Worm (Caenorhabditis elegans) whole organism, mixed stage, embryonic: Measurements from ENCODE around the gene C37C3.11.

Experiments used
- M03D4.4 ChIP-seq: sonication (generic microtip); optimal IDR thresholded peaks from 2 replicates; lab custom pipeline; 2017; ENCODE audit warnings: mild to moderate bottlenecking, missing genetic modification characterization, missing compliant biosample characterization
- bed-3 ChIP-seq: fragments of 200-800 bp; sonication (Bioruptor generic); optimal IDR thresholded peaks from 3 replicates; lab custom pipeline; 2018; ENCODE audit warnings: mild to moderate bottlenecking, missing genetic modification characterization, moderate library complexity, missing compliant biosample characterization
- blmp-1 ChIP-seq: fragments of 150-350 bp; optimal IDR thresholded peaks from 2 replicates; lab custom pipeline; 2014; ENCODE audit warnings: missing biosample characterization, missing genetic modification characterization
- ceh-39 ChIP-seq: fragments of 150-350 bp; optimal IDR thresholded peaks from 2 replicates; lab custom pipeline; 2014; ENCODE audit warnings: missing biosample characterization, missing genetic modification characterization
- ceh-43 ChIP-seq: fragments of 200-800 bp; sonication (Bioruptor generic); optimal IDR thresholded peaks from 2 replicates; lab custom pipeline; 2018; ENCODE audit warnings: mild to moderate bottlenecking, missing genetic modification characterization, moderate library complexity, missing compliant biosample characterization
- ces-1 ChIP-seq: fragments of 150-350 bp; optimal IDR thresholded peaks from 2 replicates; lab custom pipeline; 2014; ENCODE audit warnings: missing biosample characterization, missing genetic modification reagents, missing genetic modification characterization
- cnd-1 ChIP-seq: fragments of 200-800 bp; sonication (Bioruptor generic); optimal IDR thresholded peaks from 2 replicates; lab custom pipeline; 2018; ENCODE audit warnings: mild to moderate bottlenecking, missing genetic modification characterization, missing compliant biosample characterization
- drap-1 ChIP-seq: fragments of 200-800 bp; sonication (Bioruptor generic); optimal IDR thresholded peaks from 3 replicates; lab custom pipeline; 2018; ENCODE audit warnings: mild to moderate bottlenecking, missing genetic modification characterization, missing compliant biosample characterization
- elt-1 ChIP-seq: sonication (generic microtip); optimal IDR thresholded peaks from 2 replicates; lab custom pipeline; 2017; ENCODE audit warnings: missing genetic modification characterization, mild to moderate bottlenecking, missing compliant biosample characterization, antibody characterized with exemption, moderate library complexity, borderline replicate concordance; ENCODE audit not compliant: insufficient read depth
- elt-3 ChIP-seq: fragments of 150-350 bp; optimal IDR thresholded peaks from 2 replicates; lab custom pipeline; 2014; ENCODE audit warnings: missing biosample characterization, missing genetic modification characterization
- flh-1 ChIP-seq: fragments of 200-800 bp; sonication (Bioruptor generic); optimal IDR thresholded peaks from 2 replicates; lab custom pipeline; 2018; ENCODE audit warnings: mild to moderate bottlenecking, missing genetic modification characterization, moderate library complexity, missing compliant biosample characterization
- ham-2 ChIP-seq: fragments of 200-800 bp; sonication (Bioruptor generic); optimal IDR thresholded peaks from 2 replicates; lab custom pipeline; 2018; ENCODE audit warnings: mild to moderate bottlenecking, missing genetic modification characterization, missing compliant biosample characterization
- hlh-1 ChIP-seq: fragments of 150-350 bp; optimal IDR thresholded peaks from 2 replicates; lab custom pipeline; 2014; ENCODE audit warnings: missing biosample characterization, missing genetic modification reagents, missing genetic modification characterization
- lin-13 ChIP-seq: fragments of 150-350 bp; optimal IDR thresholded peaks from 2 replicates; lab custom pipeline; 2014; ENCODE audit warnings: missing biosample characterization, missing genetic modification characterization
- lin-32 ChIP-seq: fragments of 200-800 bp; sonication (Bioruptor generic); optimal IDR thresholded peaks from 2 replicates; lab custom pipeline; 2018; ENCODE audit warnings: mild to moderate bottlenecking, missing genetic modification characterization, missing compliant biosample characterization
- lsy-2 ChIP-seq: fragments of 150-350 bp; optimal IDR thresholded peaks from 2 replicates; lab custom pipeline; 2014; ENCODE audit warnings: missing biosample characterization, missing genetic modification characterization
- mep-1 ChIP-seq: fragments of 150-350 bp; optimal IDR thresholded peaks from 2 replicates; lab custom pipeline; 2017; ENCODE audit warnings: missing biosample characterization, missing genetic modification reagents, missing genetic modification characterization, inconsistent platforms
- mls-2 ChIP-seq: sonication (generic microtip); optimal IDR thresholded peaks from 2 replicates; lab custom pipeline; 2016; ENCODE audit warnings: mild to moderate bottlenecking, missing genetic modification characterization, moderate library complexity, missing compliant biosample characterization
- nhr-2 ChIP-seq: fragments of 150-350 bp; optimal IDR thresholded peaks from 2 replicates; lab custom pipeline; 2014; ENCODE audit warnings: missing biosample characterization, missing genetic modification characterization
- nhr-237 ChIP-seq: fragments of 150-350 bp; optimal IDR thresholded peaks from 2 replicates; lab custom pipeline; 2014; ENCODE audit warnings: missing biosample characterization, missing genetic modification characterization
- nhr-28 ChIP-seq: fragments of 150-350 bp; optimal IDR thresholded peaks from 2 replicates; lab custom pipeline; 2014; ENCODE audit warnings: missing biosample characterization, missing genetic modification characterization
- nhr-76 ChIP-seq: sonication (generic microtip); optimal IDR thresholded peaks from 2 replicates; lab custom pipeline; 2017; ENCODE audit warnings: missing biosample characterization, missing genetic modification characterization
- pha-4 ChIP-seq: fragments of 150-350 bp; optimal IDR thresholded peaks from 2 replicates; lab custom pipeline; 2018; ENCODE audit warnings: missing biosample characterization, missing genetic modification reagents, missing genetic modification characterization
- snpc-4 ChIP-seq: fragments of 150-350 bp; optimal IDR thresholded peaks from 2 replicates; lab custom pipeline; 2014; ENCODE audit warnings: missing biosample characterization, missing genetic modification characterization
- sptf-1 ChIP-seq: sonication (generic microtip); optimal IDR thresholded peaks from 2 replicates; lab custom pipeline; 2017; ENCODE audit warnings: mild to moderate bottlenecking, missing genetic modification characterization, moderate library complexity, missing compliant biosample characterization
- tbx-8 ChIP-seq: fragments of 200-800 bp; sonication (Bioruptor generic); optimal IDR thresholded peaks from 2 replicates; lab custom pipeline; 2018; ENCODE audit warnings: mild to moderate bottlenecking, missing genetic modification characterization, moderate library complexity, missing compliant biosample characterization
- unc-120 ChIP-seq: sonication (generic microtip); optimal IDR thresholded peaks from 2 replicates; lab custom pipeline; 2017; ENCODE audit warnings: missing genetic modification characterization, missing compliant biosample characterization; ENCODE audit not compliant: poor library complexity, severe bottlenecking
- unc-39 ChIP-seq: fragments of 150-350 bp; optimal IDR thresholded peaks from 2 replicates; lab custom pipeline; 2014; ENCODE audit warnings: missing biosample characterization, missing genetic modification characterization
- unc-62 ChIP-seq: fragments of 150-350 bp; optimal IDR thresholded peaks from 2 replicates; lab custom pipeline; 2014; ENCODE audit warnings: missing biosample characterization, missing genetic modification reagents, missing genetic modification characterization
- zip-8 ChIP-seq: fragments of 150-350 bp; optimal IDR thresholded peaks from 2 replicates; lab custom pipeline; 2014; ENCODE audit warnings: missing biosample characterization, missing genetic modification characterization
- ztf-11 ChIP-seq: fragments of 150-350 bp; optimal IDR thresholded peaks from 2 replicates; lab custom pipeline; 2014; ENCODE audit warnings: missing biosample characterization, missing genetic modification characterization

Gene C37C3.11

DNA sequence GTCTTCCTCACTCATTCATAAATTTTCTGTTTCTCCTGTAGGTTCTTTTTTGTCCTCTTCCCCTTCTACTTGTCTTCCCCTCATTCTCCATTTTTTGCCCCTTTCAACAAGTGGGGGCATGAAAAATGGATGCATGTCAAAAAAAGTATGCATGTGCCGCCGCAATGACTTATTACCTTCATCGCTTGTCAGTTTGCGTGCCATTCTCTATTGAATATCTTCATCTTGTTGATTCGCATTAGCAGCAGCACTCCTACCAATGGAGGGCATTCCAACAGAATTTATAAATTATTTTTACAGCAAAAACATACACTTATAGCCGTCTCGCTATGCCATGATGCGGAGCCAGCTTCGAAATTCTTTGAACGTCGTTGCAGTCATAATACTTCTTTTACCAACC, 26.7 kb upstream of the C37C3.11 start, which contains the start of gene F40A3.1:
F40A3.1 (plus strand) TSS at position 301 of the 400 bp plus-strand sequence.
- TF ChIP-seq snpc-4 (tag; lab: Kevin White, UChicago), result no peak
- TF ChIP-seq tbx-8 (GFP tag; lab: Kevin White, UChicago), result no peak
- TF ChIP-seq lsy-2 (tag; lab: Kevin White, UChicago), result no peak
- no peak for TF ChIP-seq zip-8 (tag; lab: Kevin White, UChicago)
- TF ChIP-seq nhr-237 (tag; lab: Kevin White, UChicago), result no peak

DNA sequence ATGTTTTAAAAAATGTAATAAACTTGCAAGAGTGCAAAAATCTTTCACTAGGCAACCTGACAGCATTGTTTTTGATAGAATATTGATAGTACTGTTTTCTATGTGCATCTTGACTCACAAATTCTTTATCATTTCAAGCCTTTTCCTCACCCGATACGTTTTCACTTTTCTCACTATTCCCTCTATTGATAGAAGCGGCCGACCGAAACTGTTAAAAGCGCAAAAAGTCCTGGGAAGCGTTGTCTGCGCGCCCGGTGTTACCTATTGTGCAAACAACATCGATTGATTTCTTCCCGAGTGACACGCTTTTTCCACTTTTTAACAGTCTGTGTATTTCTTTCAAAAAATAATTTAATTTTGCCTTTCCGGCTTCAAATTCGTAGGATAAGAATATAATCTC, 23.5 kb upstream of the C37C3.11 start:
- TF ChIP-seq flh-1 (GFP tag; lab: Kevin White, UChicago) (no peak), sptf-1 (tag; lab: Kevin White, UChicago) (no peak), nhr-2 (no peak), ceh-39 (tag; lab: Kevin White, UChicago) (no peak), unc-120 (tag; lab: Kevin White, UChicago) (no peak)

DNA sequence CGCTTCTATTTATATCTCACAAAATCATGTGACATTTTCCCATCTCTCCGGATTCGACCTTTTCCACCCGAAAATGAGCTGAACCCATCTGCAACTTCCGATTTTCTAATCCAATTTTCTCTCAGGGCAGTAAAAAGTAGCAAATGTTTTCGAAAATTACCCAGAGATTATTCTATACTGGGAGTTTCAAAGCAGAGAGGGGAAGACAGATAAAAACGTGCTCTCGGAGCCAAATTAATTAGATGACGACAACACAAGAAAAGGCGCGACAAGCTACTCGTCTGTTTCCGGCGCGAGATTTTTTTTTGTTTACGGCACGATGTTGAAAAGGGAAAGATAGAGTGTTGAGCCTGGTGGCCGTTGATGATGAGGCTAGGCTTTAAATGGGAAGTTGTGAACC, 19.9 kb upstream of the C37C3.11 start:
- TF ChIP-seq ces-1 (GFP tag; lab: Kevin White, UChicago) (peak; percentile 27), nhr-76 (no peak)

ce11 chrV:7878411-7878964, 13.9 kb upstream of the C37C3.11 start, which contains the start of gene F40A3.2:
Gene F40A3.2, plus strand, starts transcription at chrV:7878914.
- TF ChIP-seq zip-8 (tag; lab: Kevin White, UChicago), result no peak
- TF ChIP-seq cnd-1 (tag; lab: Kevin White, UChicago), result no peak
- TF ChIP-seq pha-4 (tag; lab: Kevin White, UChicago), result no peak
- TF ChIP-seq lsy-2 (tag; lab: Kevin White, UChicago), result no peak
- TF ChIP-seq ham-2 (GFP tag; lab: Kevin White, UChicago), result no peak
- TF ChIP-seq ceh-39 (tag; lab: Kevin White, UChicago), result no peak
- no peak for TF ChIP-seq mls-2
- TF ChIP-seq nhr-237 (tag; lab: Kevin White, UChicago), result no peak
- no peak for TF ChIP-seq unc-39 (tag; lab: Kevin White, UChicago)
- TF ChIP-seq lin-13 (tag; lab: Kevin White, UChicago), result no peak
- no peak for TF ChIP-seq unc-62 (GFP tag; lab: Kevin White, UChicago)
- no peak for TF ChIP-seq mep-1
- no peak for TF ChIP-seq ztf-11 (tag; lab: Kevin White, UChicago)
- TF ChIP-seq hlh-1, result no peak
- TF ChIP-seq bed-3 (GFP tag; lab: Kevin White, UChicago), result no peak
- TF ChIP-seq elt-3, result no peak

DNA sequence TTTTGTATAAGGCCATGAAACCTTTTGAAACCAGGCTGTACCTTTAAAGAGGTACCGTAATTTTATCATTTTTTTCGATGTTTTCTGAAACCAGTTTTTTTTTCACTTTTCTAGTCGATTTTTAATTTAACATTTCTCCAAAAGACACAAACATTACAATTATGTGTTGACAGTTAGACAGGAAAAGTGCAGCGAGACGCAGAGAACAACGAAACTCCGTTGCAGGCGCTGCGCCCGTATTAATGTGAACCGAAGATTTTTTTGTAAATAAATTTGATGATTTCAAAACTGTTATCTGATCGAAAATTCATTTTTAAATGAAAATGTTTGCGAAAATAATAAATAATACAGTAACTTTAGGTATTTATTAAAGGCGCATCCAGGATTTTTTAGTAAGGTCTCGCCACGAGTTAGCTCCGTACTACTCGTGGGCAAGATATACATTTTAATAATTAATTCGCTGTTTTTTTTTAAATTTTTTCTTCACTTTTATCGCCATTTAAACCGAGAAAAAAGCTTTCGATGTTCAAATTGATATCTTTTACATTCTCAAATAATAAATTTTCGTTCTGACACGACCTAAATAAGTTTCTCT, 12.4 kb upstream of the C37C3.11 start, which contains the start of gene F40A3.3:
F40A3.3 (plus strand) TSS at position 564 of the 595 bp plus-strand sequence.
- no peak for TF ChIP-seq M03D4.4 (tag; lab: Kevin White, UChicago)
- TF ChIP-seq blmp-1, result no peak
- TF ChIP-seq unc-39 (tag; lab: Kevin White, UChicago), result no peak
- no peak for TF ChIP-seq unc-120 (tag; lab: Kevin White, UChicago)
- TF ChIP-seq unc-62 (GFP tag; lab: Kevin White, UChicago), result no peak
- TF ChIP-seq lin-32 (GFP tag; lab: Kevin White, UChicago), result no peak
- TF ChIP-seq nhr-28 (tag; lab: Kevin White, UChicago), result no peak
- no peak for TF ChIP-seq ztf-11 (tag; lab: Kevin White, UChicago)
- TF ChIP-seq hlh-1, result no peak
- no peak for TF ChIP-seq nhr-237 (tag; lab: Kevin White, UChicago)

- TF ChIP-seq unc-120 (tag; lab: Kevin White, UChicago), result no peak
- TF ChIP-seq lin-13 (tag; lab: Kevin White, UChicago), result no peak
- TF ChIP-seq elt-1, result no peak
- TF ChIP-seq lsy-2 (tag; lab: Kevin White, UChicago), result no peak
- no peak for TF ChIP-seq tbx-8 (GFP tag; lab: Kevin White, UChicago)
- no peak for TF ChIP-seq nhr-237 (tag; lab: Kevin White, UChicago)
- no peak for TF ChIP-seq drap-1 (GFP tag; lab: Kevin White, UChicago)
- no peak for TF ChIP-seq unc-39 (tag; lab: Kevin White, UChicago)
- no peak for TF ChIP-seq ceh-43 (GFP tag; lab: Kevin White, UChicago)
- TF ChIP-seq hlh-1, result no peak
- TF ChIP-seq elt-3, result no peak
- TF ChIP-seq sptf-1 (tag; lab: Kevin White, UChicago), result no peak
- no peak for TF ChIP-seq ztf-11 (tag; lab: Kevin White, UChicago)
These were observed 10.9 kb upstream of the C37C3.11 start, which contains the start of gene F40A3.4 for ce11 chrV:7875456-7875855. Gene F40A3.4, plus strand, starts transcription at chrV:7875756.
